Worm (Caenorhabditis elegans) whole organism, midembryonic: ENCODE data around the gene F28G4.4.

Experiments
- T22C8.4 ChIP-seq: fragments of 200-800 bp; sonication (Bioruptor generic); IDR thresholded peaks from 2 replicates; pipeline ENCODE4 v1.3.6; 2022; ENCODE audit warnings: missing genetic modification characterization, missing compliant biosample characterization
- cog-1 ChIP-seq: sonication (generic microtip); optimal IDR thresholded peaks from 2 replicates; lab custom pipeline; 2016; ENCODE audit warnings: missing genetic modification characterization, missing compliant biosample characterization
- flt-1 ChIP-seq: fragments of 200-800 bp; sonication (Bioruptor generic); IDR thresholded peaks from 2 replicates; pipeline ENCODE4 v1.3.6; 2022; ENCODE audit warnings: missing genetic modification characterization, missing compliant biosample characterization
- klf-2 ChIP-seq: fragments of 200-800 bp; sonication (Bioruptor generic); conservative IDR thresholded peaks from 2 replicates; pipeline ENCODE4 v1.3.6; 2022; ENCODE audit warnings: missing genetic modification reagents, missing genetic modification characterization, missing compliant biosample characterization
- med-1 ChIP-seq: sonication (generic microtip); optimal IDR thresholded peaks from 2 replicates; lab custom pipeline; 2017; ENCODE audit warnings: missing genetic modification characterization, mild to moderate bottlenecking, missing compliant biosample characterization, antibody characterized with exemption, missing genetic modification reagents; ENCODE audit not compliant: insufficient read depth
- ref-1 ChIP-seq: fragments of 200-800 bp; sonication (Bioruptor generic); conservative IDR thresholded peaks from 2 replicates; pipeline ENCODE4 v1.3.6; 2022; ENCODE audit warnings: missing genetic modification reagents, missing genetic modification characterization, missing compliant biosample characterization
- tab-1 ChIP-seq: fragments of 200-800 bp; sonication (Bioruptor generic); IDR thresholded peaks from 2 replicates; pipeline ENCODE4 v1.3.6; 2022; ENCODE audit warnings: missing genetic modification characterization, missing compliant biosample characterization
- ztf-23 ChIP-seq: fragments of 200-800 bp; sonication (Bioruptor generic); IDR thresholded peaks from 2 replicates; pipeline ENCODE4 v1.3.6; 2022; ENCODE audit warnings: missing genetic modification reagents, missing genetic modification characterization, missing compliant biosample characterization
- ztf-29 ChIP-seq: fragments of 200-800 bp; sonication (Bioruptor generic); IDR thresholded peaks from 2 replicates; pipeline ENCODE4 v1.3.6; 2022; ENCODE audit warnings: missing genetic modification reagents, missing genetic modification characterization, missing compliant biosample characterization

Gene F28G4.4

ce11 chrV:16285794-16286193 lies at the start of gene F28G4.4:
Gene F28G4.4 (minus strand): TSS chrV:16285894.
- no peak for TF ChIP-seq klf-2
- no peak for TF ChIP-seq ztf-29 (GFP tag; lab: Robert Waterston, UW)
- TF ChIP-seq med-1 (GFP tag; lab: Kevin White, UChicago): no peak
- no peak for TF ChIP-seq ref-1
- TF ChIP-seq cog-1: no peak
- no peak for TF ChIP-seq ztf-23 (GFP tag; lab: Robert Waterston, UW)
- no peak for TF ChIP-seq flt-1 (GFP tag; lab: Robert Waterston, UW)
- TF ChIP-seq T22C8.4 (GFP tag; lab: Robert Waterston, UW): no peak
- TF ChIP-seq tab-1 (GFP tag; lab: Robert Waterston, UW): no peak

DNA sequence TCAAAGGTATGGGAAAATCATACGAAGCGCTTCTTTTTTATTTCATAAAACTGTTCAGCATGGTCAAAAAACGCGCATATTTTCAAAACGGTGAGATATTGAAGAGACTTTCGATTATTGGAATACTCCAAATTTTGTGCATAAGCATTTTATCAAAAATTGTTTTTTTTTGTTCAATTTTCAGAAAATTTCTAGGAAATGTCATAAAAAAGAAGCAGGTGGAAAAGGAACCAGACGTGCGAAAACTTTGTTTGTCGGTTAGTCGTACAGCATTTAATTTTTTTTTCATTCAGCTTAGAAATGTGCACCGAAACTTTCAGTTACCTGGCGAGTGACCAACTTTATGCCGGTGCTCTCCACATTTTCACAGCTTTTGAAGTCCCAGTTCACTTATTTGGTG lies 47.7 kb upstream of the F28G4.4 start, which contains the start of gene srh-167:
TSS of gene srh-167 (plus strand) at position 301 of the 400 bp plus-strand sequence.
- TF ChIP-seq klf-2 (no peak), tab-1 (GFP tag; lab: Robert Waterston, UW) (no peak), ztf-29 (GFP tag; lab: Robert Waterston, UW) (no peak), cog-1 (no peak), med-1 (GFP tag; lab: Kevin White, UChicago) (no peak), ztf-23 (GFP tag; lab: Robert Waterston, UW) (no peak), ref-1 (no peak), T22C8.4 (GFP tag; lab: Robert Waterston, UW) (no peak), flt-1 (GFP tag; lab: Robert Waterston, UW) (no peak)

DNA sequence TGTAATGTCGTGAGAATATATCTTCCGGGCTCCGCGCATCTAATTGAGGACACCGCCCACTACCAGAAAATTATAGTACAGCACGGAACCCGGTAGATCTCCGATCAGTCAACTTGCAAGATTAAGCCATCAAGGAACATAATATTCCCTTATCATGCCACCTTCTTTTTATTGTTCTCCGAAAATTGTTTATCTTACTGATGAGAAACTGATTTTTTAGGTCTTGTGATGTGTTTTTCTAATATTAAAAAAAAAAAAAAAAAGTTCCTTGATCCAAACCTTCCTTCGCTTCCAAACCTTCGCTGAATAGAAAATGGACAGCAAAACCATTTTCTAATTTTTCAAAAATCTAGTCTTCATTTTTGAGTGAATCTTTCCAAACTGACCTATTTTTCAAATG lies 43.2 kb upstream of the F28G4.4 start, which contains the start of gene F57G8.7:
TSS of gene F57G8.7 (plus strand) at position 301 of the 400 bp plus-strand sequence.
- TF ChIP-seq klf-2: no peak
- TF ChIP-seq med-1 (GFP tag; lab: Kevin White, UChicago): no peak
- no peak for TF ChIP-seq ref-1
- TF ChIP-seq T22C8.4 (GFP tag; lab: Robert Waterston, UW): no peak
- TF ChIP-seq ztf-29 (GFP tag; lab: Robert Waterston, UW): no peak
- TF ChIP-seq cog-1: no peak
- TF ChIP-seq tab-1 (GFP tag; lab: Robert Waterston, UW): no peak
- no peak for TF ChIP-seq ztf-23 (GFP tag; lab: Robert Waterston, UW)
- TF ChIP-seq flt-1 (GFP tag; lab: Robert Waterston, UW): no peak

- TF ChIP-seq T22C8.4 (GFP tag; lab: Robert Waterston, UW) (no peak), med-1 (GFP tag; lab: Kevin White, UChicago) (no peak), tab-1 (GFP tag; lab: Robert Waterston, UW) (no peak), ref-1 (no peak), ztf-23 (GFP tag; lab: Robert Waterston, UW) (no peak), klf-2 (no peak), flt-1 (GFP tag; lab: Robert Waterston, UW) (no peak), cog-1 (no peak), ztf-29 (GFP tag; lab: Robert Waterston, UW) (no peak)
Measured at ce11 chrV:16322155-16322554, 36.5 kb upstream of the F28G4.4 start.

DNA sequence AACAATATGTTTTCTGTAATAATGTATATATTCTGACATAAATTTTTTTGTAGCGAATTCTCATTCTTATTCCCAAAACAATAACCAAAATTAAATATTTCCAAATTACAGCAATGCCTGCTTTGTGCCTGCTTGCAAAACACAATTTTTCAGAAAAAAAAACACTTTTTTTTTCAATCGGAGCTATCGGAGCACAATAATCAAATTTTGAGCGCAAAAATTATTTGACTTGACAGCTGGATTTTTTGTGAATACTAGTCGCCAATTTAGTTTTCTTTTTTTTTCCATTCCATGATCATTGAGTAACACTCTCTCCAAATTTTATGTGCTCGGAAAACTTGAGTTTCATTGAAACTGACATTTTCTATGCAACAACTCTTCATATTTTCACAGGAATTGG lies 31.6 kb upstream of the F28G4.4 start, which contains the start of gene srh-180:
TSS of gene srh-180 (plus strand) at position 301 of the 400 bp plus-strand sequence.
- no peak for TF ChIP-seq ztf-29 (GFP tag; lab: Robert Waterston, UW)
- TF ChIP-seq flt-1 (GFP tag; lab: Robert Waterston, UW): no peak

ce11 chrV:16315004-16315403 lies 29.3 kb upstream of the F28G4.4 start, which contains the start of gene str-214:
Gene str-214 (plus strand): TSS chrV:16315304.
- no peak for TF ChIP-seq tab-1 (GFP tag; lab: Robert Waterston, UW)
- no peak for TF ChIP-seq ref-1
- no peak for TF ChIP-seq med-1 (GFP tag; lab: Kevin White, UChicago)
- no peak for TF ChIP-seq flt-1 (GFP tag; lab: Robert Waterston, UW)
- no peak for TF ChIP-seq ztf-29 (GFP tag; lab: Robert Waterston, UW)
- no peak for TF ChIP-seq klf-2

DNA sequence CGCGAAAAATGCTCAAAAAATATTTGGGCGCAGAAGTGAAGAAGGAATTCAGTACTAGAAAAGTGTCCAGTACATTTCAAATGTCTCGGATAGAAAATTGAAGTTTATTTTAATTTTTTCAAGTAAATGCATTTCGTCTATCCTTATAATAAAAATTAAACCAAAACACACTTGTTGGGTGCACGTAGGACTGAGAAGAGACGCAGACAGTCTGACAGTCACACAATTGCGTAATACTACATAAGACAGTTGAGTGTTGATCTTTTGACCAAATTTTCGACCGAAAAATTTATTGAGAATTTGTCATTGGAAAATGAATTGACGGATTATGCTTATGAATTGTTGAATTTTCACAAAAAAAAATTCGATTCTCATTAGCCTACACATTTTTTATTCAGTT lies 23.8 kb upstream of the F28G4.4 start, which contains the start of gene oac-7:
TSS of gene oac-7 (plus strand) at position 283 of the 400 bp plus-strand sequence.
- TF ChIP-seq flt-1 (GFP tag; lab: Robert Waterston, UW) (no peak), T22C8.4 (GFP tag; lab: Robert Waterston, UW) (no peak), ztf-29 (GFP tag; lab: Robert Waterston, UW) (no peak), ztf-23 (GFP tag; lab: Robert Waterston, UW) (no peak), klf-2 (no peak), tab-1 (GFP tag; lab: Robert Waterston, UW) (no peak), cog-1 (no peak), ref-1 (no peak), med-1 (GFP tag; lab: Kevin White, UChicago) (no peak)

DNA sequence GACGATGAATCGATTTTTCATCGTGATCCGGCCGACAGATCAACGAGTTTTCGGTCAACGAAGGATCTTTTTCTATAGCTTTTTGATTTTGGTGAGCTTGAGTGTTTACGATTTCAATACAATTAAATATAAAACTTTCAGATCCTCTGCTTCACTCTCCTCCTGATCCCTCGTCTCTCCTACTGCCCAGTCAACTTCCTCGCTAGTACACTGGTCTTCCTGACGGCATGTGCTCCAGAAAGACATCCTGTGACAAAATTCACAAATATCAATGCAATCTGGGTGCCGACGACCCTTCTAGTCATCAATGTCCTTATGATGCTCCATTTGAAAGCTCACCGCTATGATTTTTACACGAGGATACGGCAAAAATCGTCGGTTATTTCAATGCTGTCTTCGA lies 22.6 kb upstream of the F28G4.4 start:
- TF ChIP-seq T22C8.4 (GFP tag; lab: Robert Waterston, UW) (no peak), med-1 (GFP tag; lab: Kevin White, UChicago) (no peak), tab-1 (GFP tag; lab: Robert Waterston, UW) (no peak), flt-1 (GFP tag; lab: Robert Waterston, UW) (no peak), ztf-23 (GFP tag; lab: Robert Waterston, UW) (no peak), ztf-29 (GFP tag; lab: Robert Waterston, UW) (no peak), cog-1 (no peak), ref-1 (no peak), klf-2 (no peak)

DNA sequence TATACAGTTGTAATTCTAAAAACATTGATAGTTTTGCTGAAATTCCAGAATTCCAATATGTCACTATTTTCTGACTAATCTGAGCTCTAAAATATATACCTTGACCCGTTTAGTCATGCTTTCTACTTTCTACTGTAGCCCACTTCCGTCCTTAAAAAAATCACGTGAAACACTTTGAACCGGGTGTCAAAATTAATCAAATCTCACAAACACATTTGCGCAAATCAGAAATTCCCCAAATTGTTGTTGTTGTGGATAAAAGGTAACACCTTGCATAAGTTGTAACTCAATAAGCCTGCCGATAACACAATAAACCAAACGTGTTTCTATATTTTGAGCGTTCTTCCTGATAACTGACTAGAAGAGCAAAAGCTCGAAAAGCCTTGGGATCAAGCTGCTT lies 21.6 kb upstream of the F28G4.4 start, which contains the start of gene srxa-7:
TSS of gene srxa-7 (plus strand) at position 301 of the 400 bp plus-strand sequence.
- TF ChIP-seq klf-2 (no peak), ztf-23 (GFP tag; lab: Robert Waterston, UW) (no peak), cog-1 (no peak), flt-1 (GFP tag; lab: Robert Waterston, UW) (no peak), T22C8.4 (GFP tag; lab: Robert Waterston, UW) (no peak)

DNA sequence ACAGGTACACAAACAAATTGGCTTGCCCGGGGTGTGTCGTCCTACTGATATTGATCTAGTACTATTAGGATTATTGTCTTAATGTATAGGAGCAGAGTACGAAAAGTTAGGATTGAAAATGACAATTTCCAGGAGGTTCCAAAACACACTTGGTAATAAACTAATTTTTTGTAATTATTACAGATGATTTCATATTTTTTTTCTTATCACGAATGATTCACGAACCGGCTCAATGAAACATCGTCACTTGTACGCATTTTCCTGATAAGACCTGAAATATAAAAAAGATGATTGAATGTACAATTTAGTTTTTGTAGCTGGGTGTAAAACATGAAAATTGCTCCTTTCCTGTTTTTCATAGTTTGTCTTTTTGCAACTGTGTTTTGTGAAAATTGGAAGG lies 16.7 kb upstream of the F28G4.4 start, which contains the start of the genes C31A11.13 and oac-6:
TSS of gene C31A11.13 (minus strand) at position 113 of the 400 bp plus-strand sequence.
TSS of gene oac-6 (plus strand) at position 279 of the 400 bp plus-strand sequence.
- TF ChIP-seq ref-1 (no peak), ztf-23 (GFP tag; lab: Robert Waterston, UW) (no peak), med-1 (GFP tag; lab: Kevin White, UChicago) (no peak), cog-1 (no peak), T22C8.4 (GFP tag; lab: Robert Waterston, UW) (no peak), ztf-29 (GFP tag; lab: Robert Waterston, UW) (no peak), tab-1 (GFP tag; lab: Robert Waterston, UW) (no peak), klf-2 (no peak), flt-1 (GFP tag; lab: Robert Waterston, UW) (no peak)
